Fruit fly (Drosophila melanogaster): ENCODE measurements around the gene NimB5.

NimB5 gene

dm6 chr2L:14019654-14020053, 49.7 kb downstream of the NimB5 start:
- TF ChIP-seq kay (GFP tag; ENCODE audit: borderline replicate concordance), result no peak
- no peak for TF ChIP-seq Mnt (GFP tag; optimal IDR thresholded peaks at IDR 0.05)

dm6 chr2L:14020108-14020507, 50.1 kb downstream of the NimB5 start, which contains the start of gene NimC3:
Gene NimC3, minus strand, starts transcription at chr2L:14020208.
- TF ChIP-seq CG5204 (GFP tag; optimal IDR thresholded peaks at IDR 0.05), result no peak
- no peak for TF ChIP-seq CG7045 (GFP tag; optimal IDR thresholded peaks at IDR 0.05)
- TF ChIP-seq cic (GFP tag; optimal IDR thresholded peaks at IDR 0.05), result no peak

dm6 chr2L:14020545-14020874, 50.5 kb downstream of the NimB5 start:
- TF ChIP-seq kay (GFP tag; ENCODE audit: borderline replicate concordance) (peak; percentile 89), CG7101 (tag; optimal IDR thresholded peaks at IDR 0.05) (no peak), CG14711 (tag; optimal IDR thresholded peaks at IDR 0.05) (no peak), pad (GFP tag; optimal IDR thresholded peaks at IDR 0.05) (peak; percentile 33)

- TF ChIP-seq pad (GFP tag; optimal IDR thresholded peaks at IDR 0.05), result no peak
- no peak for TF ChIP-seq CG7045 (GFP tag; optimal IDR thresholded peaks at IDR 0.05)
- peak; percentile 62 for TF ChIP-seq kay (GFP tag; ENCODE audit: borderline replicate concordance)
- TF ChIP-seq bab1 (GFP tag; optimal IDR thresholded peaks at IDR 0.05), result no peak
- TF ChIP-seq CG33017 (tag; optimal IDR thresholded peaks at IDR 0.05), result no peak
- TF ChIP-seq Crg-1 (GFP tag; optimal IDR thresholded peaks at IDR 0.05), result no peak
- no peak for TF ChIP-seq toe (GFP tag; optimal IDR thresholded peaks at IDR 0.05)
- TF ChIP-seq CG14711 (tag; optimal IDR thresholded peaks at IDR 0.05), result no peak
- TF ChIP-seq cic (GFP tag; optimal IDR thresholded peaks at IDR 0.05), result no peak
- no peak for TF ChIP-seq CG11617 (GFP tag; optimal IDR thresholded peaks at IDR 0.05)
- no peak for TF ChIP-seq tj (GFP tag; optimal IDR thresholded peaks at IDR 0.05)
- TF ChIP-seq Mnt (GFP tag; optimal IDR thresholded peaks at IDR 0.05), result no peak
- peak; percentile 5 for TF ChIP-seq CG7101 (tag; optimal IDR thresholded peaks at IDR 0.05)
- no peak for TF ChIP-seq cnc (optimal IDR thresholded peaks at IDR 0.05)
Observed at dm6 chr2L:14020875-14021643, 51.1 kb downstream of the NimB5 start.

- no peak for TF ChIP-seq Mnt (GFP tag; optimal IDR thresholded peaks at IDR 0.05)
- TF ChIP-seq cic (GFP tag; optimal IDR thresholded peaks at IDR 0.05), result no peak
- TF ChIP-seq pad (GFP tag; optimal IDR thresholded peaks at IDR 0.05), result peak; percentile 98
- peak; percentile 74 for TF ChIP-seq ovo (GFP tag; optimal IDR thresholded peaks at IDR 0.05)
- TF ChIP-seq bab1 (GFP tag; optimal IDR thresholded peaks at IDR 0.05), result no peak
Observed at dm6 chr2L:14021646-14022129, 51.7 kb downstream of the NimB5 start.

All from whole organism, adult.